Worm (Caenorhabditis elegans) whole organism, midembryonic: Measurements from ENCODE around the gene F10E9.10.

Experiments
- T22C8.4 ChIP-seq: fragments of 200-800 bp; sonication (Bioruptor generic); IDR thresholded peaks from 2 replicates; pipeline ENCODE4 v1.3.6; 2022; ENCODE audit warnings: missing genetic modification characterization, missing compliant biosample characterization
- cog-1 ChIP-seq: sonication (generic microtip); optimal IDR thresholded peaks from 2 replicates; lab custom pipeline; 2016; ENCODE audit warnings: missing genetic modification characterization, missing compliant biosample characterization
- flt-1 ChIP-seq: fragments of 200-800 bp; sonication (Bioruptor generic); IDR thresholded peaks from 2 replicates; pipeline ENCODE4 v1.3.6; 2022; ENCODE audit warnings: missing genetic modification characterization, missing compliant biosample characterization
- klf-2 ChIP-seq: fragments of 200-800 bp; sonication (Bioruptor generic); conservative IDR thresholded peaks from 2 replicates; pipeline ENCODE4 v1.3.6; 2022; ENCODE audit warnings: missing genetic modification reagents, missing genetic modification characterization, missing compliant biosample characterization
- med-1 ChIP-seq: sonication (generic microtip); optimal IDR thresholded peaks from 2 replicates; lab custom pipeline; 2017; ENCODE audit warnings: missing genetic modification characterization, mild to moderate bottlenecking, missing compliant biosample characterization, antibody characterized with exemption, missing genetic modification reagents; ENCODE audit not compliant: insufficient read depth
- ref-1 ChIP-seq: fragments of 200-800 bp; sonication (Bioruptor generic); conservative IDR thresholded peaks from 2 replicates; pipeline ENCODE4 v1.3.6; 2022; ENCODE audit warnings: missing genetic modification reagents, missing genetic modification characterization, missing compliant biosample characterization
- tab-1 ChIP-seq: fragments of 200-800 bp; sonication (Bioruptor generic); IDR thresholded peaks from 2 replicates; pipeline ENCODE4 v1.3.6; 2022; ENCODE audit warnings: missing genetic modification characterization, missing compliant biosample characterization
- ztf-23 ChIP-seq: fragments of 200-800 bp; sonication (Bioruptor generic); IDR thresholded peaks from 2 replicates; pipeline ENCODE4 v1.3.6; 2022; ENCODE audit warnings: missing genetic modification reagents, missing genetic modification characterization, missing compliant biosample characterization
- ztf-29 ChIP-seq: fragments of 200-800 bp; sonication (Bioruptor generic); IDR thresholded peaks from 2 replicates; pipeline ENCODE4 v1.3.6; 2022; ENCODE audit warnings: missing genetic modification reagents, missing genetic modification characterization, missing compliant biosample characterization

Gene F10E9.10

DNA sequence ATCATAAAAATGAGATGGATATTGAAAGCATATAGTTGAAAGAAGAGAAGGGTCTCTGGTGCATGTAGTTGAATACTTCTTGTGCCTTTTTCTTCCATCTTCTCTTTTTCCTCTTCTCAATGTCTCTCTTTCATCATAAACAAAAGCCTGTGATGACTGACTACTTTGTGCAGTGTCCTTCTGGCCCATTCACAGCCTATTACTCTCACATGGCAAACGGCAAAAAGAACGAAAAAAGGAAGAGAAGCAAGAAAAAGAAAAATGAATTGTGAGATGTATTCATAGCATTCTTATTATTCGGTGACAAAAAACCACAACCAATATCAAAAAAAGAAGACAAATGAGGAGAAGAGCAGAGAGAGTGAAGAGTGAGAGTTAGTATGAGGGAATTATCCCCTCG is 1.1 kb upstream of the F10E9.10 start:
- no peak for TF ChIP-seq ztf-29 (GFP tag; lab: Robert Waterston, UW)
- TF ChIP-seq med-1 (GFP tag; lab: Kevin White, UChicago): no peak
- TF ChIP-seq cog-1 (tag; lab: Kevin White, UChicago): no peak
- no peak for TF ChIP-seq ref-1 (GFP tag; lab: Robert Waterston, UW)
- TF ChIP-seq klf-2: no peak
- no peak for TF ChIP-seq T22C8.4 (GFP tag; lab: Robert Waterston, UW)
- TF ChIP-seq tab-1: no peak
- TF ChIP-seq ztf-23 (GFP tag; lab: Robert Waterston, UW): no peak
- no peak for TF ChIP-seq flt-1 (GFP tag; lab: Robert Waterston, UW)

DNA sequence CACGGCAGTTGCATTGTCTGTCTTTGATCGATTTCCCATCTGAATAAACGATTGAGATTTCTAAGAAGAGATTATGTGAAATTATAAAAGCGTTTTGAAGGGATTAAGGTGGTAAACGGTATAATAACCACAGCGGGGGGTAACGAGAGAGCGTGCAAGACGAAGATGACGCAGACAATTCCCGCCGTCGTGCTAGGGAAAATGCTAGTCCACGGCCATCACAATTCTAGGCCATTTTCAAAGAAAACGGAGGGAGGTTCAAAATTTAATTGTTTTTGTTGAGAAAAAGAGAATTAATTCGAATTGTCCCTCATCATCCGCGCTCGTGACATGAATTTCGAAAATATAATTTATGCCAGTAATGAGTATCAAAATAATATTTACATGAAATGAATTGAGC is 983 bp downstream of the F10E9.10 start, which contains the start of gene F10E9.11:
F10E9.11 (minus strand) TSS at position 161 of the 400 bp plus-strand sequence.
- no peak for TF ChIP-seq ztf-29 (GFP tag; lab: Robert Waterston, UW)
- no peak for TF ChIP-seq ref-1 (GFP tag; lab: Robert Waterston, UW)
- TF ChIP-seq tab-1: no peak
- no peak for TF ChIP-seq T22C8.4 (GFP tag; lab: Robert Waterston, UW)
- peak; percentile 79; the same call in 1 of the 2 replicates for TF ChIP-seq ztf-23 (GFP tag; lab: Robert Waterston, UW)
- peak; percentile 81 for TF ChIP-seq flt-1 (GFP tag; lab: Robert Waterston, UW)
- peak; percentile 63 for TF ChIP-seq cog-1 (tag; lab: Kevin White, UChicago)
- no peak for TF ChIP-seq med-1 (GFP tag; lab: Kevin White, UChicago)
- peak; percentile 62; the same call in 1 of the 2 replicates for TF ChIP-seq klf-2

DNA sequence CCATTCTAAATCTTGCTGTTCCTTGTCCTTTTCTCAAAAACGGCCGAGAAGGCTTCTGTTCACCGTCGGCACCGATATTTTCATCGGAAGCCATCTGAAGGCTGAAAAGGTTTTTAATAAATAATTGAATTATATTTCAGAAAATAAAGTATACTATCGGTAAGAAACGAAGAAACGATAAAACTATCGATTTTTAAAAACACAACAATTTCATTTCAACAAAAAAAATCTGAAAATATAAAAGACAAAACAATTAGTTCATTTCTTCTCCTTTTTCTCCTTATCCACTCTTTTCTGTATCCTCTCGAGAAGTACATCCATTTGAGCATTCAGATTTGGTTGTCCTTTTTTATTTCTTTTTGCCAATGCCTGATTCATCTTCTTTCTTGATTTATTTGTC is 1.6 kb downstream of the F10E9.10 start, which contains the start of gene sas-4:
sas-4 (minus strand) TSS at position 101 of the 400 bp plus-strand sequence.
- TF ChIP-seq flt-1 (GFP tag; lab: Robert Waterston, UW) (no peak), klf-2 (no peak), tab-1 (no peak), ztf-23 (GFP tag; lab: Robert Waterston, UW) (no peak), cog-1 (tag; lab: Kevin White, UChicago) (no peak), med-1 (GFP tag; lab: Kevin White, UChicago) (no peak), T22C8.4 (GFP tag; lab: Robert Waterston, UW) (no peak), ztf-29 (GFP tag; lab: Robert Waterston, UW) (no peak), ref-1 (GFP tag; lab: Robert Waterston, UW) (no peak)

DNA sequence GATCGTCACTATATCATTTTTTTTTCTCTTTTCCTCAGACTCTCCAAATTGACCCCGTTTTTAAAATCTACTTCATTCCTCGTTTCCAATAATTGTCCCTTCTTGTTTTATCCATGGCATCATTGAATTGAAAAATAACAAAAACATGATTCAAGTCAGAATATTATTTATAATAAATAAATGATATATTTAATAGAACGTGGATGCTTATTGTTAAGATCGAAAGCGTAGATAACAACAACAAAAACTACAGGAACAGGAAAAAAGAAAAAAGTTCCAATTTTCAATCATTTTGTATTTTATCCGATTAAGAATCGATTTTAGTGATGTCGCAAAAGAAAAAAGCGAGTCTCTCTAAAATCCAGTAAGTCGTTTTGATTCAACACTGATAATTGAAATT is 7.7 kb downstream of the F10E9.10 start, which contains the start of gene F10E9.2:
F10E9.2 (plus strand) TSS at position 301 of the 400 bp plus-strand sequence.
- no peak for TF ChIP-seq ref-1 (GFP tag; lab: Robert Waterston, UW)
- TF ChIP-seq flt-1 (GFP tag; lab: Robert Waterston, UW): no peak
- TF ChIP-seq med-1 (GFP tag; lab: Kevin White, UChicago): no peak
- TF ChIP-seq ztf-23 (GFP tag; lab: Robert Waterston, UW): no peak
- TF ChIP-seq ztf-29 (GFP tag; lab: Robert Waterston, UW): no peak
- TF ChIP-seq cog-1 (tag; lab: Kevin White, UChicago): no peak
- TF ChIP-seq klf-2: no peak
- TF ChIP-seq tab-1: no peak
- TF ChIP-seq T22C8.4 (GFP tag; lab: Robert Waterston, UW): no peak

DNA sequence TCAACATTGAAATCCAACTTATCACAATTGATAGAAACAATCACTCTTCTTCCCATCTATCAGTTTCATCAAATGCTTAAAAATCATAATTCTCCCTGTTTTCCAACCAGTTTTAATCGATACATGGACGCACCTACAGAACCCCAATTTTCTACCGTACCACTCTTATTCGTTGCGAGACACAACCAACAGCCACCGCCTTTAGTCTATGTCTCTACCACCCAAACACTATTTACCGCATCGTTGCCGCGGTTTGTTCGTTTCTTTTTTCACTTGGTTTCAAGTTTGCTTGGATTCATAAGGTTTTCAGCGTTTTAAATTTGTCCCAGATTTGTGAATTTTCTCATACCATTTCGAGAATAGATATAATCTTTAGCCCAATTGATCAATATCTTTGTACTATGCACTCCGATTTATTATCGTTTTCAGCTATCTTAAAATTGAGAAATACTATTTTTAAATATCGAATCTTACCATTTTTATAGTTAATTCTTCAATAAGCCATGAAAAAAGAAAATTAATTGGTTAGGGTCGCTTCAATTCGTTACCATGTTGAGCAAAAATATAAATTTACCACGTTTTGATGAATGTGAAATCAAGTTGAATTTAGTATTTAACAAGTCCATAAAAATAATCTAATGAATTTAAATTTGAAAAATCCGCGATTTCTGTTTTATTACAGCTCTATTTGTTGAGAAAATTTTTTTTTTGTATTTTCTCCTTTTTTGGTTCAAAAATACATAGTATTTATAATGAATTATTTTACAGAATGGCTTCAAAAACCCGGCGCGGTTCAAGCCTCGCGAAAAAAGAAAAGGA is 9.6 kb downstream of the F10E9.10 start, which contains the start of gene F10E9.3:
F10E9.3 (plus strand) TSS at position 769 of the 819 bp plus-strand sequence.
- no peak for TF ChIP-seq ref-1 (GFP tag; lab: Robert Waterston, UW)
- no peak for TF ChIP-seq med-1 (GFP tag; lab: Kevin White, UChicago)
- TF ChIP-seq ztf-23 (GFP tag; lab: Robert Waterston, UW): no peak
- TF ChIP-seq flt-1 (GFP tag; lab: Robert Waterston, UW): no peak
- TF ChIP-seq cog-1 (tag; lab: Kevin White, UChicago): no peak
- no peak for TF ChIP-seq ztf-29 (GFP tag; lab: Robert Waterston, UW)
- no peak for TF ChIP-seq T22C8.4 (GFP tag; lab: Robert Waterston, UW)
- TF ChIP-seq klf-2: no peak
- TF ChIP-seq tab-1: no peak

DNA sequence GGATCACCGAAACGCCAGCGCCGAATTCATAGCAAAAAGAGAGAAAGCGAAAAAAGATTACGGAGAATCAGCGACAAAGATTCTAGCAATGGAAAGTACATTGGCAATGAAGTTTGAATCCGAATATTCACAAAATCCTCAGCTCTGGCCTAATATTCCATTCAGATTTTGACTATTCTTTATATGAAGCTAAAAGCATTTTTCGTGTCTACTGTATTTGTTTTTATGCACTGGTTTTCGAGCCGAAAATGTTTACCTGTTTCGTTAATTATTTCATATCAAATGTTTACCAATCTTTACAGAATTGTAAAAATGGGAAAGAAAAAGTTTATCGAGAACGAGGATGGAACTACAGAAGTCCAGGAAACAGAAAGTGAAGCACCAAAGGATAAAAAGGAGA is 11.8 kb downstream of the F10E9.10 start, which contains the start of gene F10E9.4:
F10E9.4 (plus strand) TSS at position 301 of the 400 bp plus-strand sequence.
- no peak for TF ChIP-seq ztf-23 (GFP tag; lab: Robert Waterston, UW)
- no peak for TF ChIP-seq ztf-29 (GFP tag; lab: Robert Waterston, UW)

DNA sequence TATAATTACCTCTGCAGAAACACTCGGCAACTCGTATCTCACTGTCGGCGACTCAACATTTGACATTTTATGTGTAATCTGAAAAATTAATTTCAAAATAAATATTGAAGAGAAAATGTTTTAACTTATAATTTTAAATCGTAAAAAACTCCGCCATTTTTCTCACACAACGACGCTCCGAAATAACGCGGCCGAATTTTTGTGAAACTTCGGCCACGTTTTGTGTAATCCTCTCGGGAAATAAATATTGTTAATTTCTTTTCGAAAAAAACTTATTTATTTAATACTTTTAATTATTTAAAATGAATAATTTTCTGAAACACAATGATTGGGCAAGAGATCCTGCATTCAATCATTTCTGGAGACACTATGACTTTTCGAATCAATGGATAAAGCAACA is 12.7 kb downstream of the F10E9.10 start, which contains the start of the genes F10E9.7 and F10E9.5:
F10E9.7 (minus strand) TSS at position 86 of the 400 bp plus-strand sequence.
F10E9.5 (plus strand) TSS at position 237 of the 400 bp plus-strand sequence.
- TF ChIP-seq flt-1 (GFP tag; lab: Robert Waterston, UW) (peak; percentile 71; the same call in 1 of the 2 replicates), cog-1 (tag; lab: Kevin White, UChicago) (peak; percentile 40), klf-2 (0 out of 2 replicates have a peak, but pooled peaks have one; percentile 40), med-1 (GFP tag; lab: Kevin White, UChicago) (no peak), ztf-23 (GFP tag; lab: Robert Waterston, UW) (peak; percentile 73; the same call in 1 of the 2 replicates)

DNA sequence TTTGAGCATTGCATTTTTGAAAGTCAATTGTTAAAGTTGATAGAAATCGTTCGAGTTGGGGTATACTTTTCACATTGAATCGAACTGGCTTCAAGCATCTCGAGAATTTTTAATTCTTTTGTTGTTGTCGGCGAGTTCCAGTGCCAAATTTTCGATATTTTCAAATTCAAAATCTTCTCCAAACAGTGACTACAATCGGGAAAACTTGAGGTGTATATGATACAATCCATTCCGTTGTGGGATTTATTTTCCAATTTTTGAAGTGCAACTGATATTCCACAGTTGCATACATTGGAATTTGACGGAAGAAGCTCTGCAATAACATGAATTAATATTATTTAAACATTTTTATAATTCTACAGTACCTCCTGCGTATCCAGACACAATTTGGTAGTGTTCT is 14.3 kb downstream of the F10E9.10 start:
- TF ChIP-seq tab-1 (no peak), flt-1 (GFP tag; lab: Robert Waterston, UW) (no peak), ref-1 (GFP tag; lab: Robert Waterston, UW) (no peak), ztf-23 (GFP tag; lab: Robert Waterston, UW) (no peak), cog-1 (tag; lab: Kevin White, UChicago) (no peak), med-1 (GFP tag; lab: Kevin White, UChicago) (no peak), ztf-29 (GFP tag; lab: Robert Waterston, UW) (no peak), klf-2 (no peak), T22C8.4 (GFP tag; lab: Robert Waterston, UW) (no peak)

DNA sequence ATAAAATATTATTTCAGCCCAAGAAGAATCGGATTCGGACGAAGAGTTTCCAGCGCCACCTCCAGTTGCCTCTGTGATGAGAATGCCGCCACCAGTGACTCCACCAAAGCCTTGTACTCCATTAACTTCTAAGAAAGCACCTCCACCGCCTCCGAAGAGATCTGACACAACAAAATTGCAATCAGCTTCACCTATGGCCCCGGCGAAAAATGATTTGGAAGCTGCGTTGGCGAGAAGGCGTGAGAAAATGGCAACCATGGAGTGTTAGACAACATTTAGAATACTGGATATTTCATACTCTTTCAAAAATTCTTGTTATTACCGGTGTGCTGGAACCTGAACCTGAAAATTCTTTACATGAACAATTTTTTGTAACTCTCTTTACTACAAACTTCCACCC is 14.8 kb downstream of the F10E9.10 start:
- TF ChIP-seq tab-1 (no peak), flt-1 (GFP tag; lab: Robert Waterston, UW) (no peak), ztf-29 (GFP tag; lab: Robert Waterston, UW) (no peak), ref-1 (GFP tag; lab: Robert Waterston, UW) (no peak)
